Worm (Caenorhabditis elegans): ENCODE results near the gene flp-34.

ce11 chrV:1023367-1023766 is 9.8 kb downstream of the flp-34 start, which contains the start of gene pei-2:
- TF ChIP-seq elt-3 (tag; optimal IDR thresholded peaks at IDR 0.05), result no peak
- no peak for TF ChIP-seq fkh-10 (GFP tag; optimal IDR thresholded peaks at IDR 0.05)
- TF ChIP-seq ZK546.5 (tag; optimal IDR thresholded peaks at IDR 0.05), result no peak
- TF ChIP-seq pha-4 (tag; optimal IDR thresholded peaks at IDR 0.05), result no peak
- no peak for TF ChIP-seq ztf-11 (tag; optimal IDR thresholded peaks at IDR 0.05)
- no peak for TF ChIP-seq ama-1 (optimal IDR thresholded peaks at IDR 0.05)
- no peak for TF ChIP-seq skn-1 (tag; optimal IDR thresholded peaks at IDR 0.05)
- TF ChIP-seq lin-39 (tag; optimal IDR thresholded peaks at IDR 0.05), result no peak
- TF ChIP-seq nhr-11 (tag; optimal IDR thresholded peaks at IDR 0.05), result no peak
- no peak for TF ChIP-seq daf-12 (tag; optimal IDR thresholded peaks at IDR 0.05)

All from whole organism, L3 larva.